Fruit fly (Drosophila melanogaster): ENCODE results near the gene yin.

DNA sequence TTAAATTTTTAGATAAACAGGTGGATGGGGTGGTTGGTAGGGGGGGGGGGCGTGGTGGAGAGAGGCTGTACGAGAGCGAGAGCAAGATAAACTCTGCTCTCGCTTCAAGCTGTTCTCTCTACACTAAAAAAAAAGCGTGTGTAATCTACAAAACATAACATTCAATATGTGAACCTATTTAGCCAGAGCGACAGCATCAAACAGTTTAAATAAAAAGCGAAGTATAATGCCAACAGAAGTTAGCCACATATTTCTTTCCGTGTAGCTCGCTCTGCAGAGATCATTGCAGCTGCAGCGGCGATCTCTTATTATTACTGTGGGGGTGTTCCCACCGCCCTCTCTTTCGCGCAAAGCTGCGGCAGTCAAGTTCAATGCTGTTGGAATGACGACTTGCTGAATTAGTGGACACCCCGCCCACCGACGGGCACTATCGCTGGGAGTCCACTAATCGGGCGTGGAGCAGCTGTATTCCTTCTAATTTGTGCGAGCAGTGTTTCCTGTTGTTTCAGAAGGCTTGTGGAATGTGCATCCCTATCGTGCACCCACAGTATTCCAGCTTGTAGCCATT lies 3.2 kb downstream of the yin start, which contains the start of gene CG2930:
- peak; percentile 90 for TF ChIP-seq CG4318 (GFP tag; optimal IDR thresholded peaks at IDR 0.05)
- TF ChIP-seq CG6276 (GFP tag; optimal IDR thresholded peaks at IDR 0.05): peak; percentile 89
- TF ChIP-seq dac (GFP tag; optimal IDR thresholded peaks at IDR 0.05): peak; percentile 89
- peak; percentile 94 for TF ChIP-seq CG11294 (GFP tag; IDR thresholded peaks at IDR 0.05)
- peak; percentile 97 for TF ChIP-seq CG11902 (GFP tag; optimal IDR thresholded peaks at IDR 0.05)
- TF ChIP-seq esn (GFP tag; optimal IDR thresholded peaks at IDR 0.05): peak; percentile 95
- TF ChIP-seq vri (GFP tag; optimal IDR thresholded peaks at IDR 0.05): peak; percentile 85
- no peak for TF ChIP-seq fkh (GFP tag; optimal IDR thresholded peaks at IDR 0.05)

Measured in whole organism, prepupa.